Worm (Caenorhabditis elegans) whole organism, L4/young adult: ENCODE results near the gene tag-280.

Experiments
- dao-5 ChIP-seq: sonication (generic microtip); optimal IDR thresholded peaks from 2 replicates; lab custom pipeline; 2016; ENCODE audit warnings: missing genotype, missing genetic modification characterization, moderate library complexity, missing compliant biosample characterization
- him-1 ChIP-seq: sonication (generic microtip); optimal IDR thresholded peaks from 2 replicates; lab custom pipeline; 2016; ENCODE audit warnings: missing genotype, missing genetic modification reagents, missing genetic modification characterization, missing compliant biosample characterization

ce11 chrII:12473406-12473805 is 13.0 kb downstream of the tag-280 start, which contains the start of gene srg-17:
- no peak for TF ChIP-seq him-1 (tag; lab: Kevin White, UChicago)
- no peak for TF ChIP-seq dao-5 (tag; lab: Kevin White, UChicago)
